Worm (Caenorhabditis elegans): ENCODE results near the gene F53E4.1.
"Not testable (repeated sequence)": the region's sequence is repeated elsewhere in the genome, so short reads cannot be mapped to it uniquely, and the experiment has no call there.

F53E4.1 gene

ce11 chrV:15677222-15677621 is 9.1 kb upstream of the F53E4.1 start, which contains the start of gene nhr-52:
Gene nhr-52, plus strand, starts transcription at chrV:15677522.
- no peak for TF ChIP-seq mdl-1 (tag; optimal IDR thresholded peaks at IDR 0.05)
- TF ChIP-seq elt-3 (tag; optimal IDR thresholded peaks at IDR 0.05), result no peak
- TF ChIP-seq nhr-12 (tag; optimal IDR thresholded peaks at IDR 0.05), result no peak
- no peak for TF ChIP-seq unc-55 (GFP tag; optimal IDR thresholded peaks at IDR 0.05)
- TF ChIP-seq ZK546.5 (tag; optimal IDR thresholded peaks at IDR 0.05), result no peak
- no peak for TF ChIP-seq ztf-4 (tag; optimal IDR thresholded peaks at IDR 0.05)
- TF ChIP-seq unc-62 (GFP tag; optimal IDR thresholded peaks at IDR 0.05), result no peak
- no peak for TF ChIP-seq crh-2 (tag; optimal IDR thresholded peaks at IDR 0.05)
- no peak for TF ChIP-seq nhr-21 (tag; optimal IDR thresholded peaks at IDR 0.05)
- no peak for TF ChIP-seq sem-4 (tag; optimal IDR thresholded peaks at IDR 0.05)
- no peak for TF ChIP-seq nhr-237 (tag; optimal IDR thresholded peaks at IDR 0.05)
- no peak for TF ChIP-seq ztf-11 (tag; optimal IDR thresholded peaks at IDR 0.05)
- no peak for TF ChIP-seq sma-9 (GFP tag; optimal IDR thresholded peaks at IDR 0.05)
- TF ChIP-seq sma-9 (tag; optimal IDR thresholded peaks at IDR 0.05), result no peak
- TF ChIP-seq lin-13 (GFP tag; optimal IDR thresholded peaks at IDR 0.05), result no peak
- no peak for TF ChIP-seq skn-1 (tag; optimal IDR thresholded peaks at IDR 0.05)
- no peak for TF ChIP-seq lin-11 (tag; optimal IDR thresholded peaks at IDR 0.05)
- no peak for TF ChIP-seq mbf-1 (tag; optimal IDR thresholded peaks at IDR 0.05)
- no peak for TF ChIP-seq ceh-16 (tag; optimal IDR thresholded peaks at IDR 0.05)
- no peak for TF ChIP-seq ceh-82 (tag; optimal IDR thresholded peaks at IDR 0.05)
- no peak for TF ChIP-seq gmeb-1 (tag; optimal IDR thresholded peaks at IDR 0.05)

ce11 chrV:15674899-15675298 is 6.8 kb upstream of the F53E4.1 start:
- TF ChIP-seq elt-1 (tag; optimal IDR thresholded peaks at IDR 0.05) (no peak), F13H6.1 (tag; optimal IDR thresholded peaks at IDR 0.05) (no peak), nhr-11 (tag; optimal IDR thresholded peaks at IDR 0.05) (no peak), mdl-1 (tag; optimal IDR thresholded peaks at IDR 0.05) (no peak)

- TF ChIP-seq ztf-4 (tag; optimal IDR thresholded peaks at IDR 0.05) (no peak), F13H6.1 (tag; optimal IDR thresholded peaks at IDR 0.05) (no peak), skn-1 (tag; optimal IDR thresholded peaks at IDR 0.05) (no peak), lsy-2 (tag; optimal IDR thresholded peaks at IDR 0.05) (no peak), lin-13 (GFP tag; optimal IDR thresholded peaks at IDR 0.05) (no peak), unc-62 (GFP tag; optimal IDR thresholded peaks at IDR 0.05) (no peak), nhr-12 (tag; optimal IDR thresholded peaks at IDR 0.05) (no peak), ceh-82 (tag; optimal IDR thresholded peaks at IDR 0.05) (no peak), nhr-25 (tag; optimal IDR thresholded peaks at IDR 0.05) (no peak), ztf-1 (GFP tag; conservative IDR thresholded peaks at IDR 0.05) (no peak), nhr-6 (tag; optimal IDR thresholded peaks at IDR 0.05) (no peak), lin-11 (tag; optimal IDR thresholded peaks at IDR 0.05) (no peak), nhr-21 (tag; optimal IDR thresholded peaks at IDR 0.05) (no peak), mab-5 (tag; optimal IDR thresholded peaks at IDR 0.05) (no peak), ama-1 (optimal IDR thresholded peaks at IDR 0.05) (no peak), sma-9 (GFP tag; optimal IDR thresholded peaks at IDR 0.05) (no peak), sma-9 (tag; optimal IDR thresholded peaks at IDR 0.05) (no peak), mdl-1 (tag; optimal IDR thresholded peaks at IDR 0.05) (no peak), blmp-1 (tag; optimal IDR thresholded peaks at IDR 0.05; ENCODE audit: insufficient read depth) (no peak), Y55F3AM.14 (GFP tag; optimal IDR thresholded peaks at IDR 0.05) (no peak)
Observed at ce11 chrV:15673707-15674106, 5.6 kb upstream of the F53E4.1 start, which contains the start of gene nhr-51. Gene nhr-51, plus strand, starts transcription at chrV:15674007.

ce11 chrV:15670139-15670538 is 2.0 kb upstream of the F53E4.1 start, which contains the start of gene K06B4.15:
Gene K06B4.15, plus strand, starts transcription at chrV:15670439.
- TF ChIP-seq dmd-4, ceh-16, nhr-10 (tag; optimal IDR thresholded peaks at IDR 0.05): not testable (repeated sequence)

ce11 chrV:15668870-15669269 is 770 bp upstream of the F53E4.1 start, which contains the start of gene K06B4.4:
Gene K06B4.4, plus strand, starts transcription at chrV:15669170.
- TF ChIP-seq nhr-11 (tag; optimal IDR thresholded peaks at IDR 0.05), result no peak
- TF ChIP-seq unc-39 (tag; optimal IDR thresholded peaks at IDR 0.05), result no peak
- TF ChIP-seq fos-1 (tag; optimal IDR thresholded peaks at IDR 0.05), result no peak
- no peak for TF ChIP-seq egl-27 (tag; optimal IDR thresholded peaks at IDR 0.05)
- no peak for TF ChIP-seq lin-39 (tag; optimal IDR thresholded peaks at IDR 0.05)
- no peak for TF ChIP-seq peb-1 (tag; optimal IDR thresholded peaks at IDR 0.05)
- no peak for TF ChIP-seq lin-11 (tag; optimal IDR thresholded peaks at IDR 0.05)
- TF ChIP-seq nhr-237 (tag; optimal IDR thresholded peaks at IDR 0.05), result no peak
- no peak for TF ChIP-seq R02D3.7 (tag; optimal IDR thresholded peaks at IDR 0.05)
- no peak for TF ChIP-seq elt-3 (tag; optimal IDR thresholded peaks at IDR 0.05)
- no peak for TF ChIP-seq zag-1 (tag; optimal IDR thresholded peaks at IDR 0.05)
- TF ChIP-seq sma-9 (GFP tag; optimal IDR thresholded peaks at IDR 0.05), result no peak
- no peak for TF ChIP-seq sma-9 (tag; optimal IDR thresholded peaks at IDR 0.05)
- no peak for TF ChIP-seq nhr-10 (tag; optimal IDR thresholded peaks at IDR 0.05)
- TF ChIP-seq ceh-16 (tag; optimal IDR thresholded peaks at IDR 0.05), result no peak
- TF ChIP-seq sem-4 (tag; optimal IDR thresholded peaks at IDR 0.05), result no peak
- no peak for TF ChIP-seq F13H6.1 (tag; optimal IDR thresholded peaks at IDR 0.05)
- TF ChIP-seq mab-5 (tag; optimal IDR thresholded peaks at IDR 0.05), result no peak
- TF ChIP-seq ZK546.5 (tag; optimal IDR thresholded peaks at IDR 0.05), result no peak
